Worm (Caenorhabditis elegans) whole organism, L4 larva: Measurements from ENCODE around the gene R10E4.11.

ENCODE experiments used
- D1046.2 ChIP-seq: fragments of 200-800 bp; sonication (Bioruptor generic); IDR thresholded peaks from 2 replicates; pipeline ENCODE4 v1.3.6; 2022; ENCODE audit warnings: missing genetic modification characterization, missing compliant biosample characterization
- F37D6.2 ChIP-seq: sonication (generic microtip); optimal IDR thresholded peaks from 2 replicates; lab custom pipeline; 2016; ENCODE audit warnings: mild to moderate bottlenecking, missing genetic modification characterization, missing compliant biosample characterization
- F44E2.7 ChIP-seq: fragments of 200-800 bp; sonication (Bioruptor generic); IDR thresholded peaks from 2 replicates; pipeline ENCODE4 v2.1.2; 2022; ENCODE audit warnings: missing genetic modification characterization, missing compliant biosample characterization
- T20F7.1 ChIP-seq: fragments of 200-800 bp; sonication (Bioruptor generic); optimal IDR thresholded peaks from 2 replicates; lab custom pipeline; 2018; ENCODE audit warnings: mild to moderate bottlenecking, missing genetic modification characterization, missing compliant biosample characterization
- Y105C5A.15 ChIP-seq: fragments of 200-800 bp; sonication (Bioruptor generic); IDR thresholded peaks from 2 replicates; pipeline ENCODE4 v1.3.6; 2022; ENCODE audit warnings: missing genetic modification characterization, missing compliant biosample characterization
- Y48G9A.11 ChIP-seq: fragments of 200-800 bp; sonication (Bioruptor generic); IDR thresholded peaks from 2 replicates; pipeline ENCODE4 v1.3.6; 2022; ENCODE audit warnings: missing genetic modification reagents, missing genetic modification characterization, missing compliant biosample characterization
- Y75B8A.6 ChIP-seq: fragments of 200-800 bp; sonication (Bioruptor generic); IDR thresholded peaks from 2 replicates; pipeline ENCODE4 v1.3.6; 2022; ENCODE audit warnings: missing genetic modification reagents, missing genetic modification characterization, missing compliant biosample characterization
- ama-1 ChIP-seq: fragments of 150-350 bp; optimal IDR thresholded peaks from 2 replicates; lab custom pipeline; 2014; ENCODE audit warnings: inconsistent platforms, mixed read lengths
- arid-1 ChIP-seq: fragments of 200-800 bp; sonication (Bioruptor generic); conservative IDR thresholded peaks from 2 replicates; pipeline ENCODE4 v1.3.6; 2022; ENCODE audit warnings: missing genetic modification reagents, missing genetic modification characterization, missing compliant biosample characterization
- attf-4 ChIP-seq: sonication (generic microtip); optimal IDR thresholded peaks from 3 replicates; lab custom pipeline; 2017; ENCODE audit warnings: missing biosample characterization, missing genetic modification characterization
- ceh-28 ChIP-seq: fragments of 150-350 bp; optimal IDR thresholded peaks from 2 replicates; lab custom pipeline; 2014; ENCODE audit warnings: missing biosample characterization, missing genetic modification reagents, missing genetic modification characterization
- daf-12 ChIP-seq: fragments of 150-350 bp; optimal IDR thresholded peaks from 2 replicates; lab custom pipeline; 2014; ENCODE audit warnings: missing biosample characterization, missing genetic modification reagents, missing genetic modification characterization
- daf-16 ChIP-seq, 3 experiments: sonication (generic microtip); optimal IDR thresholded peaks; 2 replicates each; lab custom pipeline; 2016 to 2017; ENCODE audit warnings: missing genetic modification characterization in 3 of 3, missing genetic modification reagents in 3 of 3, mild to moderate bottlenecking in 2 of 3, missing compliant biosample characterization in 2 of 3, missing biosample characterization in 1 of 3, moderate library complexity in 1 of 3
- daf-8 ChIP-seq: fragments of 200-800 bp; sonication (Bioruptor generic); IDR thresholded peaks from 2 replicates; pipeline ENCODE4 v1.3.6; 2022; ENCODE audit warnings: missing genetic modification characterization, missing compliant biosample characterization
- dmd-8 ChIP-seq: fragments of 200-800 bp; sonication (Bioruptor generic); IDR thresholded peaks from 2 replicates; pipeline ENCODE4 v1.3.6; 2022; ENCODE audit warnings: missing genetic modification characterization, missing compliant biosample characterization
- dpl-1 ChIP-seq: fragments of 150-350 bp; optimal IDR thresholded peaks from 2 replicates; lab custom pipeline; 2014; ENCODE audit warnings: missing biosample characterization, missing genetic modification reagents, missing genetic modification characterization
- duxl-1 ChIP-seq: sonication (generic microtip); optimal IDR thresholded peaks from 2 replicates; lab custom pipeline; 2016; ENCODE audit warnings: mild to moderate bottlenecking, missing genetic modification characterization, moderate library complexity, missing compliant biosample characterization; ENCODE audit not compliant: poor library complexity
- dve-1 ChIP-seq: sonication (generic microtip); optimal IDR thresholded peaks from 2 replicates; lab custom pipeline; 2017; ENCODE audit warnings: antibody characterized with exemption, mild to moderate bottlenecking, missing genetic modification characterization, missing compliant biosample characterization; ENCODE audit not compliant: insufficient read depth
- gei-8 ChIP-seq: fragments of 200-800 bp; sonication (Bioruptor generic); optimal IDR thresholded peaks from 2 replicates; lab custom pipeline; 2018; ENCODE audit warnings: mild to moderate bottlenecking, missing genetic modification characterization, missing compliant biosample characterization
- hlh-11 ChIP-seq: fragments of 200-800 bp; sonication (Bioruptor generic); optimal IDR thresholded peaks from 2 replicates; lab custom pipeline; 2018; ENCODE audit warnings: mild to moderate bottlenecking, missing genetic modification characterization, missing compliant biosample characterization
- hlh-30 ChIP-seq: sonication (generic microtip); optimal IDR thresholded peaks from 2 replicates; lab custom pipeline; 2017; ENCODE audit warnings: antibody characterized with exemption, mild to moderate bottlenecking, missing genetic modification characterization, missing compliant biosample characterization; ENCODE audit not compliant: insufficient read depth
- hmg-1.1 ChIP-seq: fragments of 200-800 bp; sonication (Bioruptor generic); IDR thresholded peaks from 2 replicates; pipeline ENCODE4 v1.3.6; 2022; ENCODE audit warnings: missing genetic modification reagents, missing genetic modification characterization, missing compliant biosample characterization
- lim-7 ChIP-seq: fragments of 200-800 bp; sonication (Bioruptor generic); IDR thresholded peaks from 2 replicates; pipeline ENCODE4 v1.3.6; 2022; ENCODE audit warnings: missing genetic modification characterization, missing compliant biosample characterization
- lin-1 ChIP-seq: fragments of 200-800 bp; sonication (Bioruptor generic); IDR thresholded peaks from 2 replicates; pipeline ENCODE4 v1.3.6; 2022; ENCODE audit warnings: missing genetic modification reagents, missing genetic modification characterization, missing compliant biosample characterization
- lin-15B ChIP-seq: fragments of 150-350 bp; sonication (generic microtip); optimal IDR thresholded peaks from 3 replicates; lab custom pipeline; 2014; ENCODE audit warnings: missing biosample characterization, missing genetic modification characterization
- lin-38 ChIP-seq: fragments of 200-800 bp; sonication (Bioruptor generic); IDR thresholded peaks from 2 replicates; pipeline ENCODE4 v1.3.6; 2022; ENCODE audit warnings: missing genetic modification reagents, missing genetic modification characterization, missing compliant biosample characterization
- madf-5 ChIP-seq, 2 experiments: fragments of 200-800 bp; sonication (Bioruptor generic); IDR thresholded peaks; 2 replicates each; pipeline ENCODE4 v1.3.6; 2022; ENCODE audit warnings: missing compliant biosample characterization in 2 of 2, missing genetic modification characterization in 2 of 2
- madf-9 ChIP-seq: fragments of 200-800 bp; sonication (Bioruptor generic); conservative IDR thresholded peaks from 2 replicates; pipeline ENCODE4 v1.3.6; 2022; ENCODE audit warnings: missing genetic modification reagents, missing genetic modification characterization, missing compliant biosample characterization
- mdt-29 ChIP-seq: fragments of 200-800 bp; sonication (Bioruptor generic); IDR thresholded peaks from 2 replicates; pipeline ENCODE4 v1.3.6; 2022; ENCODE audit warnings: missing genetic modification reagents, missing genetic modification characterization, missing compliant biosample characterization
- mes-2 ChIP-seq: sonication (generic microtip); optimal IDR thresholded peaks from 2 replicates; lab custom pipeline; 2016; ENCODE audit warnings: missing genotype, mild to moderate bottlenecking, missing genetic modification characterization, missing compliant biosample characterization; ENCODE audit not compliant: poor library complexity, severe bottlenecking
- nhr-11 ChIP-seq: fragments of 150-350 bp; optimal IDR thresholded peaks from 2 replicates; lab custom pipeline; 2014; ENCODE audit warnings: missing biosample characterization, missing genetic modification characterization
- nhr-25 ChIP-seq: sonication (generic microtip); optimal IDR thresholded peaks from 2 replicates; lab custom pipeline; 2017; ENCODE audit warnings: missing genetic modification characterization, mild to moderate bottlenecking, missing compliant biosample characterization, antibody characterized with exemption, moderate library complexity, borderline replicate concordance; ENCODE audit not compliant: insufficient read depth
- nhr-28 ChIP-seq: fragments of 150-350 bp; optimal IDR thresholded peaks from 2 replicates; lab custom pipeline; 2014; ENCODE audit warnings: missing biosample characterization, missing genetic modification characterization
- nhr-42 ChIP-seq: fragments of 200-800 bp; sonication (Bioruptor generic); IDR thresholded peaks from 2 replicates; pipeline ENCODE4 v1.3.6; 2022; ENCODE audit warnings: missing genetic modification characterization, missing compliant biosample characterization
- nhr-48 ChIP-seq: sonication (generic microtip); optimal IDR thresholded peaks from 2 replicates; lab custom pipeline; 2016; ENCODE audit warnings: mild to moderate bottlenecking, missing genetic modification characterization, missing compliant biosample characterization
- nhr-76 ChIP-seq: fragments of 150-350 bp; optimal IDR thresholded peaks from 2 replicates; lab custom pipeline; 2014; ENCODE audit warnings: missing biosample characterization, missing genetic modification characterization
- pha-4 ChIP-seq, 2 experiments: fragments of 150-350 bp in 1 of 2; fragments of 200-800 bp in 1 of 2; sonication (Bioruptor generic) in 1 of 2; IDR thresholded peaks in 1 of 2; optimal IDR thresholded peaks in 1 of 2; 2 replicates each; pipeline versions ENCODE4 v1.3.6 to Lab custom; 2014 to 2022; ENCODE audit warnings: missing genetic modification characterization in 2 of 2, missing genetic modification reagents in 2 of 2, missing biosample characterization in 1 of 2, missing compliant biosample characterization in 1 of 2
- pqm-1 ChIP-seq: sonication (generic microtip); optimal IDR thresholded peaks from 2 replicates; lab custom pipeline; 2017; ENCODE audit warnings: missing biosample characterization, missing genetic modification characterization
- sdz-12 ChIP-seq: fragments of 200-800 bp; sonication (Bioruptor generic); optimal IDR thresholded peaks from 2 replicates; lab custom pipeline; 2018; ENCODE audit warnings: mild to moderate bottlenecking, missing genetic modification characterization, missing compliant biosample characterization
- set-16 ChIP-seq: fragments of 200-800 bp; sonication (Bioruptor generic); IDR thresholded peaks from 2 replicates; pipeline ENCODE4 v1.3.6; 2022; ENCODE audit warnings: missing genetic modification reagents, missing genetic modification characterization, missing compliant biosample characterization
- snpc-1.2 ChIP-seq: fragments of 200-800 bp; sonication (Bioruptor generic); IDR thresholded peaks from 2 replicates; pipeline ENCODE4 v1.3.6; 2022; ENCODE audit warnings: missing genetic modification reagents, missing genetic modification characterization, missing compliant biosample characterization
- spr-1 ChIP-seq: sonication (generic microtip); optimal IDR thresholded peaks from 2 replicates; lab custom pipeline; 2016; ENCODE audit warnings: mild to moderate bottlenecking, missing genetic modification characterization, missing compliant biosample characterization
- tag-97 ChIP-seq: fragments of 200-800 bp; sonication (Bioruptor generic); IDR thresholded peaks from 2 replicates; pipeline ENCODE4 v1.3.6; 2022; ENCODE audit warnings: missing genetic modification characterization, missing compliant biosample characterization
- unc-130 ChIP-seq: sonication (generic microtip); optimal IDR thresholded peaks from 2 replicates; lab custom pipeline; 2016; ENCODE audit warnings: missing genetic modification reagents, missing genetic modification characterization, missing compliant biosample characterization
- unc-39 ChIP-seq: sonication (generic microtip); optimal IDR thresholded peaks from 2 replicates; lab custom pipeline; 2017; ENCODE audit warnings: missing biosample characterization, missing genetic modification characterization
- zag-1 ChIP-seq: fragments of 150-350 bp; optimal IDR thresholded peaks from 2 replicates; lab custom pipeline; 2014; ENCODE audit warnings: missing biosample characterization, missing genetic modification characterization
- zfp-2 ChIP-seq: sonication (generic microtip); optimal IDR thresholded peaks from 2 replicates; lab custom pipeline; 2016; ENCODE audit warnings: mild to moderate bottlenecking, missing genetic modification characterization, missing compliant biosample characterization
- ztf-11 ChIP-seq: fragments of 150-350 bp; optimal IDR thresholded peaks from 2 replicates; lab custom pipeline; 2014; ENCODE audit warnings: missing biosample characterization, missing genetic modification characterization

R10E4.11 gene

ce11 chrIII:4317065-4317752, 16.4 kb upstream of the R10E4.11 start, which contains the start of gene tag-131 (continued):
- no peak for TF ChIP-seq D1046.2 (GFP tag; lab: Robert Waterston, UW)
- no peak for TF ChIP-seq nhr-25 (tag; lab: Kevin White, UChicago)
- no peak for TF ChIP-seq attf-4 (tag; lab: Kevin White, UChicago)
- TF ChIP-seq Y75B8A.6 (GFP tag; lab: Robert Waterston, UW), result no peak
- TF ChIP-seq nhr-42 (GFP tag; lab: Robert Waterston, UW), result no peak
- TF ChIP-seq mes-2, result no peak
- TF ChIP-seq mdt-29 (GFP tag; lab: Robert Waterston, UW), result no peak
- TF ChIP-seq lin-1 (GFP tag; lab: Robert Waterston, UW), result no peak
- no peak for TF ChIP-seq lim-7 (GFP tag; lab: Robert Waterston, UW)
- no peak for TF ChIP-seq hlh-30 (tag; lab: Kevin White, UChicago)
- no peak for TF ChIP-seq arid-1
- TF ChIP-seq pha-4 (GFP tag; IDR thresholded peaks at IDR 0.05; lab: Robert Waterston, UW), result no peak
- TF ChIP-seq pha-4 (tag; optimal IDR thresholded peaks at IDR 0.05; lab: Kevin White, UChicago), result no peak
- no peak for TF ChIP-seq zfp-2 (tag; lab: Kevin White, UChicago)
- no peak for TF ChIP-seq tag-97 (GFP tag; lab: Robert Waterston, UW)
- TF ChIP-seq Y48G9A.11 (GFP tag; lab: Robert Waterston, UW), result no peak
- no peak for TF ChIP-seq madf-9 (GFP tag; lab: Robert Waterston, UW)
- no peak for TF ChIP-seq hmg-1.1 (GFP tag; lab: Robert Waterston, UW)
- TF ChIP-seq set-16, result no peak
- TF ChIP-seq nhr-48 (tag; lab: Kevin White, UChicago), result no peak
- peak; percentile 12 for TF ChIP-seq nhr-28
- TF ChIP-seq dpl-1 (GFP tag; lab: Kevin White, UChicago), result peak; percentile 14
- no peak for TF ChIP-seq sdz-12 (GFP tag; lab: Kevin White, UChicago)
- TF ChIP-seq gei-8 (GFP tag; lab: Kevin White, UChicago), result no peak
- no peak for TF ChIP-seq lin-15B (tag; lab: Kevin White, UChicago)
- TF ChIP-seq daf-12 (tag; lab: Kevin White, UChicago), result no peak
- no peak for TF ChIP-seq duxl-1 (tag; lab: Kevin White, UChicago)

- TF ChIP-seq hlh-30 (tag; lab: Kevin White, UChicago) (no peak), madf-5 (GFP tag; IDR thresholded peaks at IDR 0.05; lab: Robert Waterston, UW) (no peak), ceh-28 (peak; percentile 41), spr-1 (tag; lab: Kevin White, UChicago) (no peak), lin-38 (no peak), unc-39 (tag; lab: Kevin White, UChicago) (no peak), dmd-8 (GFP tag; lab: Robert Waterston, UW) (no peak), ama-1 (no peak), Y48G9A.11 (GFP tag; lab: Robert Waterston, UW) (no peak), zag-1 (no peak), Y105C5A.15 (GFP tag; lab: Robert Waterston, UW) (no peak), F37D6.2 (tag; lab: Kevin White, UChicago) (no peak), T20F7.1 (GFP tag; lab: Kevin White, UChicago) (peak; percentile 2), nhr-28 (peak; percentile 22), daf-8 (GFP tag; lab: Robert Waterston, UW) (no peak), pqm-1 (tag; lab: Kevin White, UChicago) (peak; percentile 80), unc-130 (GFP tag; lab: Kevin White, UChicago) (no peak), nhr-76 (tag; lab: Kevin White, UChicago) (no peak), F44E2.7 (GFP tag; lab: Robert Waterston, UW) (no peak), D1046.2 (GFP tag; lab: Robert Waterston, UW) (no peak), dve-1 (tag; lab: Kevin White, UChicago) (peak; percentile 22), hlh-11 (tag; lab: Kevin White, UChicago) (no peak), nhr-11 (tag; lab: Kevin White, UChicago) (no peak), daf-16 (GFP tag; optimal IDR thresholded peaks at IDR 0.05; lab: Kevin White, UChicago) (no peak), daf-16 (tag; optimal IDR thresholded peaks at IDR 0.05; lab: Kevin White, UChicago) (peak; percentile 36), ztf-11 (tag; lab: Kevin White, UChicago) (no peak), snpc-1.2 (GFP tag; lab: Robert Waterston, UW) (no peak)
These were observed 13.7 kb upstream of the R10E4.11 start for ce11 chrIII:4314502-4314901.
